Worm (Caenorhabditis elegans): ENCODE results near the gene fmo-2.

DNA sequence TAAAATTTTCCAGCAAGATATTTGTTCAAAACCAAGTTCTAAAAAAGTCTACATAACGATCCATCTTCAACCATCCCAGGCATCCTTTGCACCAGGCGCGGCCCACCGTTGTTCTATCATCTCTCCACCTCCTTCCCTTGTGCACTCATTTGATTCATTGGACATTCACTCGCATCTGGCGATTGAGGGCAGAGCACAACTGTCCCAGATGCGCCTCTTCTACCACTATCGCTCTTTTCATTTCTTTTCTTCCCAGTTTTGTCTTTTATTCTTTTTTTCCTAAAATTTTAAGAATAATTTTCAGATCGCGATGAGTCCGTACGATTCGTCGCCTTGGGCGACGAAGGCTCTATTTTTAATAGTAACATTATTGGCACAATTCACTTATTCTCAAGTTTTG, 15.8 kb upstream of the fmo-2 start, which contains the start of gene epi-1:
- no peak for TF ChIP-seq W03F9.2 (tag; optimal IDR thresholded peaks at IDR 0.05)
- no peak for TF ChIP-seq dao-5 (tag; optimal IDR thresholded peaks at IDR 0.05)

Measured in whole organism, L4/young adult.